Worm (Caenorhabditis elegans): Measurements from ENCODE around the gene dct-8.

dct-8 gene

ce11 chrIV:3856190-3856589 is 38.7 kb upstream of the dct-8 start:
- no peak for TF ChIP-seq fkh-10 (GFP tag; optimal IDR thresholded peaks at IDR 0.05)
- TF ChIP-seq egl-27 (tag; optimal IDR thresholded peaks at IDR 0.05) = no peak
- TF ChIP-seq skn-1 (tag; optimal IDR thresholded peaks at IDR 0.05) = no peak
- no peak for TF ChIP-seq fos-1 (tag; optimal IDR thresholded peaks at IDR 0.05)
- no peak for TF ChIP-seq daf-12 (tag; optimal IDR thresholded peaks at IDR 0.05)
- peak; percentile 65 for TF ChIP-seq nfya-1 (tag; optimal IDR thresholded peaks at IDR 0.05; ENCODE audit: insufficient read depth)
- TF ChIP-seq nhr-28 (tag; optimal IDR thresholded peaks at IDR 0.05) = no peak
- TF ChIP-seq lin-39 (tag; optimal IDR thresholded peaks at IDR 0.05) = peak; percentile 21
- no peak for TF ChIP-seq ztf-4 (tag; optimal IDR thresholded peaks at IDR 0.05)

DNA sequence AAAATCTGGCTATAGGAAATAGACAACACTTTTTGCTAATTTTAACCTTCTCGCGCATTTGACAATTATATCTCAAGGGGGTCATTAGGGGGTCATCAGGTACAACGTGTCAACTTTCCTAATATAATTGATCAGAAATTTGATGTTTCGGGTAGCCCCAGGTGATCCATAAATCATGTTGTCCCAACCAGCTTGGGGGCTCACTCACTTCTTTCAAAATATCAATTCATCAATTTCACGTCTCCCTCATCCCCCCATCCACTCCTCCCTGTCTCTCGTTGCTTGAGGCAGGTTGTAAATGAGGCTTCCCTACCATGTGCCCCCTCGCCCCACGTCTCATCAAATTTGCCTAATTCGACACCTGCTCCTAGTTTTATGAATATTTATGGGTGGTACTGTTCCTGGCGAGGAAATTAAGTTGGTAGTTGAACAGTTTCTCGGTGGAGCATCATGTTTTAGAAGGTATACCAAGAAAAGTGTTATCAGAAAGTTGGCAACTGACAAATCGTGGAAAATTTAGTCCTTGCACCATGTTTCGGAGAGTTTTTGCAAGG is 36.8 kb upstream of the dct-8 start:
- TF ChIP-seq lin-39 (tag; optimal IDR thresholded peaks at IDR 0.05) (peak; percentile 7), eor-1 (tag; optimal IDR thresholded peaks at IDR 0.05) (no peak), ceh-16 (tag; optimal IDR thresholded peaks at IDR 0.05) (no peak), ztf-4 (tag; optimal IDR thresholded peaks at IDR 0.05) (no peak), mdl-1 (tag; optimal IDR thresholded peaks at IDR 0.05) (no peak)

ce11 chrIV:3859552-3859951 is 35.3 kb upstream of the dct-8 start:
- TF ChIP-seq eor-1 (tag; optimal IDR thresholded peaks at IDR 0.05) (no peak), nhr-12 (tag; optimal IDR thresholded peaks at IDR 0.05) (no peak), elt-3 (tag; optimal IDR thresholded peaks at IDR 0.05) (no peak), mml-1 (tag; optimal IDR thresholded peaks at IDR 0.05) (no peak), nhr-28 (tag; optimal IDR thresholded peaks at IDR 0.05) (no peak), nhr-67 (tag; optimal IDR thresholded peaks at IDR 0.05) (no peak), nhr-23 (tag; optimal IDR thresholded peaks at IDR 0.05) (no peak), elt-1 (tag; optimal IDR thresholded peaks at IDR 0.05) (no peak), daf-12 (tag; optimal IDR thresholded peaks at IDR 0.05) (no peak), lsy-12 (tag; optimal IDR thresholded peaks at IDR 0.05) (no peak), nfya-1 (tag; optimal IDR thresholded peaks at IDR 0.05; ENCODE audit: insufficient read depth) (no peak), unc-62 (GFP tag; optimal IDR thresholded peaks at IDR 0.05) (no peak), ceh-9 (tag; optimal IDR thresholded peaks at IDR 0.05) (no peak), nhr-25 (tag; optimal IDR thresholded peaks at IDR 0.05) (no peak), egl-27 (tag; optimal IDR thresholded peaks at IDR 0.05) (no peak), fos-1 (tag; optimal IDR thresholded peaks at IDR 0.05) (no peak), skn-1 (tag; optimal IDR thresholded peaks at IDR 0.05) (no peak), fkh-2 (tag; optimal IDR thresholded peaks at IDR 0.05) (no peak), jun-1 (tag; optimal IDR thresholded peaks at IDR 0.05) (no peak), hmg-11 (tag; optimal IDR thresholded peaks at IDR 0.05) (no peak)

- TF ChIP-seq mdl-1 (tag; optimal IDR thresholded peaks at IDR 0.05) (no peak), nhr-237 (tag; optimal IDR thresholded peaks at IDR 0.05) (no peak), zag-1 (tag; optimal IDR thresholded peaks at IDR 0.05) (no peak), ztf-11 (tag; optimal IDR thresholded peaks at IDR 0.05) (no peak), jun-1 (tag; optimal IDR thresholded peaks at IDR 0.05) (no peak), ZK546.5 (tag; optimal IDR thresholded peaks at IDR 0.05) (no peak), nhr-77 (tag; optimal IDR thresholded peaks at IDR 0.05) (no peak), ceh-82 (tag; optimal IDR thresholded peaks at IDR 0.05) (no peak), elt-1 (tag; optimal IDR thresholded peaks at IDR 0.05) (no peak), nhr-25 (tag; optimal IDR thresholded peaks at IDR 0.05) (no peak), elt-3 (tag; optimal IDR thresholded peaks at IDR 0.05) (no peak), lin-15B (tag; optimal IDR thresholded peaks at IDR 0.05) (no peak), sea-2 (GFP tag; optimal IDR thresholded peaks at IDR 0.05) (no peak), unc-62 (GFP tag; optimal IDR thresholded peaks at IDR 0.05) (no peak), hmg-11 (tag; optimal IDR thresholded peaks at IDR 0.05) (no peak), mml-1 (tag; optimal IDR thresholded peaks at IDR 0.05) (no peak), nhr-67 (tag; optimal IDR thresholded peaks at IDR 0.05) (no peak), tbx-2 (tag; optimal IDR thresholded peaks at IDR 0.05) (no peak), lsy-12 (tag; optimal IDR thresholded peaks at IDR 0.05) (no peak), daf-12 (tag; optimal IDR thresholded peaks at IDR 0.05) (no peak)
These were observed 34.5 kb upstream of the dct-8 start for ce11 chrIV:3860419-3860818.

DNA sequence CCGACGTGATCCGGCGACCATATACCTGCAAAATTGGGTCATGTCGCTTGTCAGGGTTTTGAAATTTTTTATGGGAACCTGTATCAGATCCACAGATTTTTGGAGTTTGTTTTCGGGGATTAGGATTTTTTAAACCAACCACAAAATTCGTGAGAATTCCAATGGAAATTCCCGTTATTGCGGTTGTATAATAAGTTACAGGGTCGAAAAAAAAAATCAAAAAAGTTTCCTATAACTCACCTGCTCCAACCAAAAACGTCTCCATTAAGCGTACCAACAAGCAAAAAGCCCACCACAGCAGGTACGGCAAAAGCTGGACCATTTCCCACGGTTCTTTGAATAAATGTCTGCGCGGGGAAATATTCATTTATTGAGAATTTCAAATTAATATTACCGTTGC is 31.9 kb upstream of the dct-8 start:
- TF ChIP-seq nfya-1 (tag; optimal IDR thresholded peaks at IDR 0.05; ENCODE audit: insufficient read depth) = no peak
- no peak for TF ChIP-seq snpc-4 (tag; optimal IDR thresholded peaks at IDR 0.05)
- TF ChIP-seq egl-5 (tag; optimal IDR thresholded peaks at IDR 0.05) = no peak
- no peak for TF ChIP-seq fos-1 (tag; optimal IDR thresholded peaks at IDR 0.05)
- TF ChIP-seq egl-27 (tag; optimal IDR thresholded peaks at IDR 0.05) = no peak
- TF ChIP-seq nhr-76 (tag; optimal IDR thresholded peaks at IDR 0.05) = no peak
- TF ChIP-seq unc-39 (tag; optimal IDR thresholded peaks at IDR 0.05) = no peak
- no peak for TF ChIP-seq nhr-25 (tag; optimal IDR thresholded peaks at IDR 0.05)
- no peak for TF ChIP-seq unc-62 (GFP tag; optimal IDR thresholded peaks at IDR 0.05)
- no peak for TF ChIP-seq fkh-10 (GFP tag; optimal IDR thresholded peaks at IDR 0.05)
- TF ChIP-seq elt-3 (tag; optimal IDR thresholded peaks at IDR 0.05) = no peak
- no peak for TF ChIP-seq elt-2 (tag; optimal IDR thresholded peaks at IDR 0.05)
- TF ChIP-seq mml-1 (tag; optimal IDR thresholded peaks at IDR 0.05) = no peak
- TF ChIP-seq tbx-2 (tag; optimal IDR thresholded peaks at IDR 0.05) = no peak
- no peak for TF ChIP-seq nhr-28 (tag; optimal IDR thresholded peaks at IDR 0.05)
- TF ChIP-seq ceh-28 (tag; optimal IDR thresholded peaks at IDR 0.05) = no peak
- no peak for TF ChIP-seq zag-1 (tag; optimal IDR thresholded peaks at IDR 0.05)
- no peak for TF ChIP-seq eor-1 (tag; optimal IDR thresholded peaks at IDR 0.05)
- TF ChIP-seq lsy-12 (tag; optimal IDR thresholded peaks at IDR 0.05) = no peak
